Worm (Caenorhabditis elegans) whole organism, L4 larva: ENCODE results near the gene B0432.10.

Experiments used
- D1046.2 ChIP-seq: fragments of 200-800 bp; sonication (Bioruptor generic); IDR thresholded peaks from 2 replicates; pipeline ENCODE4 v1.3.6; 2022; ENCODE audit warnings: missing genetic modification characterization, missing compliant biosample characterization
- F10B5.3 ChIP-seq: sonication (generic microtip); optimal IDR thresholded peaks from 2 replicates; lab custom pipeline; 2016; ENCODE audit warnings: mild to moderate bottlenecking, missing genetic modification characterization, missing compliant biosample characterization
- Y5F2A.4 ChIP-seq: fragments of 200-800 bp; sonication (Bioruptor generic); optimal IDR thresholded peaks from 2 replicates; lab custom pipeline; 2018; ENCODE audit warnings: mild to moderate bottlenecking, missing genetic modification characterization, missing compliant biosample characterization
- aha-1 ChIP-seq: fragments of 150-350 bp; peaks from one replicate; lab custom pipeline; 2014; ENCODE audit warnings: missing biosample characterization, missing genetic modification characterization
- ceh-28 ChIP-seq: fragments of 150-350 bp; optimal IDR thresholded peaks from 2 replicates; lab custom pipeline; 2014; ENCODE audit warnings: missing biosample characterization, missing genetic modification reagents, missing genetic modification characterization
- ceh-44 ChIP-seq: fragments of 200-800 bp; sonication (Bioruptor generic); IDR thresholded peaks from 2 replicates; pipeline ENCODE4 v1.3.6; 2022; ENCODE audit warnings: missing genetic modification reagents, missing genetic modification characterization, missing compliant biosample characterization
- ceh-82 ChIP-seq: sonication (generic microtip); optimal IDR thresholded peaks from 2 replicates; lab custom pipeline; 2017; ENCODE audit warnings: missing biosample characterization, missing genetic modification characterization
- ces-1 ChIP-seq: fragments of 150-350 bp; sonication (generic microtip); optimal IDR thresholded peaks from 4 replicates; lab custom pipeline; 2014; ENCODE audit warnings: missing biosample characterization, missing genetic modification reagents, missing genetic modification characterization
- hlh-11 ChIP-seq: fragments of 200-800 bp; sonication (Bioruptor generic); optimal IDR thresholded peaks from 2 replicates; lab custom pipeline; 2018; ENCODE audit warnings: mild to moderate bottlenecking, missing genetic modification characterization, missing compliant biosample characterization
- hlh-30 ChIP-seq: sonication (generic microtip); optimal IDR thresholded peaks from 2 replicates; lab custom pipeline; 2017; ENCODE audit warnings: antibody characterized with exemption, mild to moderate bottlenecking, missing genetic modification characterization, missing compliant biosample characterization; ENCODE audit not compliant: insufficient read depth
- jun-1 ChIP-seq: fragments of 150-350 bp; optimal IDR thresholded peaks from 2 replicates; lab custom pipeline; 2014; ENCODE audit warnings: missing biosample characterization, missing genetic modification reagents, missing genetic modification characterization
- lin-13 ChIP-seq: fragments of 150-350 bp; optimal IDR thresholded peaks from 2 replicates; lab custom pipeline; 2014; ENCODE audit warnings: missing biosample characterization, missing genetic modification reagents, missing genetic modification characterization
- lin-38 ChIP-seq: fragments of 200-800 bp; sonication (Bioruptor generic); IDR thresholded peaks from 2 replicates; pipeline ENCODE4 v1.3.6; 2022; ENCODE audit warnings: missing genetic modification reagents, missing genetic modification characterization, missing compliant biosample characterization
- lir-3 ChIP-seq: sonication (generic microtip); optimal IDR thresholded peaks from 2 replicates; lab custom pipeline; 2016; ENCODE audit warnings: mild to moderate bottlenecking, missing genetic modification characterization, missing compliant biosample characterization
- mdt-29 ChIP-seq: fragments of 200-800 bp; sonication (Bioruptor generic); IDR thresholded peaks from 2 replicates; pipeline ENCODE4 v1.3.6; 2022; ENCODE audit warnings: missing genetic modification reagents, missing genetic modification characterization, missing compliant biosample characterization
- mes-2 ChIP-seq: sonication (generic microtip); optimal IDR thresholded peaks from 2 replicates; lab custom pipeline; 2016; ENCODE audit warnings: missing genotype, mild to moderate bottlenecking, missing genetic modification characterization, missing compliant biosample characterization; ENCODE audit not compliant: poor library complexity, severe bottlenecking
- mxl-3 ChIP-seq: fragments of 200-800 bp; sonication (Bioruptor generic); optimal IDR thresholded peaks from 2 replicates; lab custom pipeline; 2018; ENCODE audit warnings: mild to moderate bottlenecking, missing genetic modification characterization, missing compliant biosample characterization
- nhr-11 ChIP-seq: fragments of 150-350 bp; optimal IDR thresholded peaks from 2 replicates; lab custom pipeline; 2014; ENCODE audit warnings: missing biosample characterization, missing genetic modification characterization
- nhr-25 ChIP-seq: sonication (generic microtip); optimal IDR thresholded peaks from 2 replicates; lab custom pipeline; 2017; ENCODE audit warnings: missing genetic modification characterization, mild to moderate bottlenecking, missing compliant biosample characterization, antibody characterized with exemption, moderate library complexity, borderline replicate concordance; ENCODE audit not compliant: insufficient read depth
- nhr-77 ChIP-seq: fragments of 150-350 bp; optimal IDR thresholded peaks from 2 replicates; lab custom pipeline; 2014; ENCODE audit warnings: missing biosample characterization, missing genetic modification characterization
- php-3 ChIP-seq: fragments of 200-800 bp; sonication (Bioruptor generic); IDR thresholded peaks from 2 replicates; pipeline ENCODE4 v1.3.6; 2022; ENCODE audit warnings: missing genetic modification reagents, missing genetic modification characterization, missing compliant biosample characterization
- pqm-1 ChIP-seq: sonication (generic microtip); optimal IDR thresholded peaks from 2 replicates; lab custom pipeline; 2017; ENCODE audit warnings: missing biosample characterization, missing genetic modification characterization
- saeg-2 ChIP-seq: fragments of 200-800 bp; sonication (Bioruptor generic); IDR thresholded peaks from 2 replicates; pipeline ENCODE4 v1.3.6; 2022; ENCODE audit warnings: missing genetic modification reagents, missing genetic modification characterization, missing compliant biosample characterization
- snpc-4 ChIP-seq: fragments of 150-350 bp; optimal IDR thresholded peaks from 2 replicates; lab custom pipeline; 2014; ENCODE audit warnings: missing biosample characterization, missing genetic modification characterization
- spr-1 ChIP-seq: sonication (generic microtip); optimal IDR thresholded peaks from 2 replicates; lab custom pipeline; 2016; ENCODE audit warnings: mild to moderate bottlenecking, missing genetic modification characterization, missing compliant biosample characterization
- unc-130 ChIP-seq: sonication (generic microtip); optimal IDR thresholded peaks from 2 replicates; lab custom pipeline; 2016; ENCODE audit warnings: missing genetic modification reagents, missing genetic modification characterization, missing compliant biosample characterization
- unc-39 ChIP-seq: sonication (generic microtip); optimal IDR thresholded peaks from 2 replicates; lab custom pipeline; 2017; ENCODE audit warnings: missing biosample characterization, missing genetic modification characterization
- unc-62 ChIP-seq, 3 experiments: fragments of 150-350 bp in 1 of 3; sonication (generic microtip); optimal IDR thresholded peaks in 2 of 3; peaks in 1 of 3; 1 replicate in 1 of 3; 2 replicates in 2 of 3; lab custom pipeline; 2014 to 2017; ENCODE audit warnings: missing biosample characterization in 3 of 3, missing genetic modification characterization in 3 of 3, missing genetic modification reagents in 3 of 3, missing genotype in 1 of 3
- vab-7 ChIP-seq: fragments of 200-800 bp; sonication (Bioruptor generic); IDR thresholded peaks from 2 replicates; pipeline ENCODE4 v1.3.6; 2022; ENCODE audit warnings: missing genetic modification reagents, missing genetic modification characterization, missing compliant biosample characterization
- zfp-2 ChIP-seq: sonication (generic microtip); optimal IDR thresholded peaks from 2 replicates; lab custom pipeline; 2016; ENCODE audit warnings: mild to moderate bottlenecking, missing genetic modification characterization, missing compliant biosample characterization
- zfp-3 ChIP-seq: fragments of 200-800 bp; sonication (Bioruptor generic); conservative IDR thresholded peaks from 2 replicates; pipeline ENCODE4 v1.3.6; 2022; ENCODE audit warnings: missing genetic modification reagents, missing genetic modification characterization, missing compliant biosample characterization

The B0432.10 gene

ce11 chrII:285627-286550 is at the start of gene B0432.10 (continued):
- TF ChIP-seq unc-39 (tag; lab: Kevin White, UChicago) (no peak), vab-7 (GFP tag; lab: Robert Waterston, UW) (no peak), nhr-77 (peak; percentile 51), zfp-2 (tag; lab: Kevin White, UChicago) (no peak), jun-1 (tag; lab: Kevin White, UChicago) (no peak), nhr-25 (tag; lab: Kevin White, UChicago) (no peak), ceh-44 (GFP tag; lab: Robert Waterston, UW) (no peak)

ce11 chrII:334828-335227 is 48.8 kb upstream of the B0432.10 start:
- TF ChIP-seq nhr-11 (tag; lab: Kevin White, UChicago) (no peak), jun-1 (tag; lab: Kevin White, UChicago) (no peak), hlh-30 (tag; lab: Kevin White, UChicago) (no peak)

ce11 chrII:333853-334449 is 47.9 kb upstream of the B0432.10 start:
- TF ChIP-seq lin-38 (GFP tag; lab: Robert Waterston, UW) (no peak), D1046.2 (GFP tag; lab: Robert Waterston, UW) (no peak), pqm-1 (tag; lab: Kevin White, UChicago) (peak; percentile 1), unc-62 (GFP tag; optimal IDR thresholded peaks at IDR 0.05 in 1 of 2; lab: Kevin White, UChicago) (peak in 1 of 2 experiments; percentile 60), unc-62 (tag; optimal IDR thresholded peaks at IDR 0.05; lab: Kevin White, UChicago) (no peak), ceh-82 (no peak), mxl-3 (GFP tag; lab: Kevin White, UChicago) (no peak), aha-1 (tag; lab: Kevin White, UChicago) (peak; percentile 85)
- TF ChIP-seq, all 104 proteins: peak for 3

- no peak for TF ChIP-seq ceh-28 (tag; lab: Kevin White, UChicago)
- no peak for TF ChIP-seq lin-13 (GFP tag; lab: Kevin White, UChicago)
- TF ChIP-seq lir-3 (tag; lab: Kevin White, UChicago): no peak
- TF ChIP-seq ces-1: no peak
- no peak for TF ChIP-seq zfp-3 (GFP tag; lab: Robert Waterston, UW)
- no peak for TF ChIP-seq hlh-11 (tag; lab: Kevin White, UChicago)
Measured at ce11 chrII:332419-332818, 46.3 kb upstream of the B0432.10 start, which contains the start of gene cbn-1. cbn-1 (minus strand) TSS chrII:332519.

ce11 chrII:325639-326350 is 39.7 kb upstream of the B0432.10 start, which contains the start of gene sgcb-1:
sgcb-1 (plus strand) TSS chrII:326300.
- TF ChIP-seq hlh-11 (tag; lab: Kevin White, UChicago): peak; percentile 6
- peak; percentile 56 for TF ChIP-seq aha-1 (tag; lab: Kevin White, UChicago)
- TF ChIP-seq unc-130 (GFP tag; lab: Kevin White, UChicago): no peak
- no peak for TF ChIP-seq snpc-4 (tag; lab: Kevin White, UChicago)
- TF ChIP-seq F10B5.3 (tag; lab: Kevin White, UChicago): no peak
- TF ChIP-seq jun-1 (tag; lab: Kevin White, UChicago): no peak
- TF ChIP-seq Y5F2A.4 (GFP tag; lab: Kevin White, UChicago): no peak
- no peak for TF ChIP-seq unc-62 (GFP tag; optimal IDR thresholded peaks at IDR 0.05 in 1 of 2; lab: Kevin White, UChicago)
- TF ChIP-seq unc-62 (tag; optimal IDR thresholded peaks at IDR 0.05; lab: Kevin White, UChicago): no peak
- TF ChIP-seq mes-2 (tag; lab: Kevin White, UChicago): no peak
- TF ChIP-seq nhr-77: no peak
- TF ChIP-seq spr-1 (tag; lab: Kevin White, UChicago): no peak
- TF ChIP-seq php-3 (GFP tag; lab: Robert Waterston, UW): no peak
- no peak for TF ChIP-seq mdt-29 (GFP tag; lab: Robert Waterston, UW)
- TF ChIP-seq saeg-2 (GFP tag; lab: Robert Waterston, UW): no peak
- TF ChIP-seq hlh-30 (tag; lab: Kevin White, UChicago): peak; percentile 24
